Fruit fly (Drosophila melanogaster): ENCODE data around the gene PyK.

DNA sequence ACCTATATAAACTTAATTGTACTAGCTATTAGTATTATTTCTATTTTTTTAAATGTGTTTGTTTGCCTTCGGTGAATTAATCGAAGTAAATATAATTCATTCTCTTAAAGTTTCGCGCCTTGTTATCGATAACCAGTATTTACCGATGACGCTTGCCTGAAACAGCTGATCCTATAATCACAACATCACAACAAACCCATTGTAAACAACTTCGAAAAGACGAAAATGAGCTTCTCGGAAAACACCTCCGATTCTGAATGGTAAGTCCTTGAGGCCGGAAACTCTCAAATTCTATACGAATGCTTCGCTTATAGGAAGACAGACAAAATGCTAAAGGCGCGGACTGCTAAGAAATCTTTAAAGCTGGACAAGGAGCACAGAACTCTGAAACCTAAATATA lies 12.6 kb downstream of the PyK start, which contains the start of gene CG34149:
- TF ChIP-seq CG8478 (optimal IDR thresholded peaks at IDR 0.05) (no peak), pan (optimal IDR thresholded peaks at IDR 0.05) (no peak), psq (optimal IDR thresholded peaks at IDR 0.05) (no peak), usp (GFP tag; optimal IDR thresholded peaks at IDR 0.05) (no peak), Dll (optimal IDR thresholded peaks at IDR 0.05) (no peak), EcR (GFP tag; optimal IDR thresholded peaks at IDR 0.05) (no peak)
